Worm (Caenorhabditis elegans) whole organism, young adult: ENCODE measurements around the gene nol-10.

Experiments used
- F39B2.1 ChIP-seq: fragments of 200-800 bp; sonication (Bioruptor generic); IDR thresholded peaks from 2 replicates; pipeline ENCODE4 v1.3.6; 2022; ENCODE audit warnings: missing genetic modification reagents, missing genetic modification characterization, missing compliant biosample characterization
- ets-4 ChIP-seq: fragments of 200-800 bp; sonication (Bioruptor generic); optimal IDR thresholded peaks from 2 replicates; lab custom pipeline; 2018; ENCODE audit warnings: mild to moderate bottlenecking, missing genetic modification characterization, missing compliant biosample characterization
- him-1 ChIP-seq: sonication (generic microtip); optimal IDR thresholded peaks from 2 replicates; lab custom pipeline; 2016; ENCODE audit warnings: missing genotype, missing genetic modification reagents, missing genetic modification characterization, missing compliant biosample characterization
- lag-1 ChIP-seq: fragments of 200-800 bp; sonication (Bioruptor generic); IDR thresholded peaks from 2 replicates; pipeline ENCODE4 v1.3.6; 2022; ENCODE audit warnings: missing genetic modification reagents, missing genetic modification characterization, missing compliant biosample characterization
- lin-35 ChIP-seq, 3 experiments: fragments of 150-350 bp in 2 of 3; sonication (generic microtip) in 1 of 3; optimal IDR thresholded peaks; 2 replicates each; lab custom pipeline; 2014 to 2018; ENCODE audit warnings: missing biosample characterization in 3 of 3, missing genetic modification characterization in 3 of 3, missing genetic modification reagents in 3 of 3
- unc-62 ChIP-seq: fragments of 150-350 bp; optimal IDR thresholded peaks from 2 replicates; lab custom pipeline; 2014; ENCODE audit warnings: missing biosample characterization, missing genetic modification reagents, missing genetic modification characterization

ce11 chrIV:7605413-7605812, 25.0 kb downstream of the nol-10 start:
- no peak for TF ChIP-seq him-1 (tag; lab: Kevin White, UChicago)
- no peak for TF ChIP-seq lag-1
- TF ChIP-seq lin-35 (GFP tag; optimal IDR thresholded peaks at IDR 0.05; lab: Kevin White, UChicago) = no peak
- no peak for TF ChIP-seq unc-62 (GFP tag; lab: Kevin White, UChicago)
- TF ChIP-seq F39B2.1 = no peak
- TF ChIP-seq ets-4 (GFP tag; lab: Kevin White, UChicago) = no peak
